Worm (Caenorhabditis elegans): ENCODE measurements around the gene pin-2.

pin-2 gene

DNA sequence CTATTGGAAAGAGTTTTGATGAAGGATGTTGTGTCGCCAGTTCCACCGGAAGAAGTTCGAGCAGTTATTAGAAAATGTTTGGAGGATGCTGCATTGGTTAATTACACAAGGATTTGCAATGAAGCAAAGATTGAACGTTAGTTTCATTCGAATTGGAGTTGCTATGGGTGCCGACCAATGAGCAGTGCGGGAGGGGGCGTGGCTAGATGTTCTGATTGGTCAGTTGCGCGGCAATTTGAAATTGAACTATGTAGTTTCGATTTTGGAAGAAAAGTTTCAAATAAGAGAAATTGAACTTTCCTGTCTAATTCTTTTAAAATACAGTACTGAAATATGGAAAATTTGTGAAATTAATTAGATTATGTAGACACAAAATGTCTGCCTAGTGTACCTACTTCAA is 10.5 kb upstream of the pin-2 start:
- TF ChIP-seq lin-15B (tag; optimal IDR thresholded peaks at IDR 0.05) = no peak
- TF ChIP-seq nfya-1 (tag; optimal IDR thresholded peaks at IDR 0.05; ENCODE audit: insufficient read depth) = peak; percentile 67
- TF ChIP-seq nhr-12 (tag; optimal IDR thresholded peaks at IDR 0.05) = no peak

DNA sequence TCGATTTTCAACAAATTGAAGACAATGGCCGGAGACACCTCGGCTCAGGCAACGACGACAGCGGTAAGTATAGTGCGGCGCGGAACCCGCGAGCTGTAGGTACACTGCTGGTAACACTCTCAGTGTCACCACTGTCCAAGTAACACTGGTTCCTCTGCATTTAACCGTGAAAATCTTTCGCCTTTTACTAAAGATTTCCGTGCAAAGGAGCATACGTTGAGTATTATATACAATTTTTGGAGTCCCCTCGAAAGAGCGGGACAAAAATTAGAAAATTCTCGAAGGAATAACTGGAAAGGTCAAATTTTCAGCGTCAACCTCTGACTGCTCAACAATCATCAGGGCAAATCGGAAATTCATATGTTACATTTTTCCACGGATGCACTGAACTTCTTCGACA is 7.7 kb upstream of the pin-2 start:
- TF ChIP-seq snpc-4 (tag; optimal IDR thresholded peaks at IDR 0.05) (peak; percentile 12), nhr-43 (tag; optimal IDR thresholded peaks at IDR 0.05; ENCODE audit: poor library complexity, severe bottlenecking) (no peak), nhr-23 (tag; optimal IDR thresholded peaks at IDR 0.05) (no peak), nhr-12 (tag; optimal IDR thresholded peaks at IDR 0.05) (no peak), unc-39 (tag; optimal IDR thresholded peaks at IDR 0.05) (no peak), elt-1 (tag; optimal IDR thresholded peaks at IDR 0.05) (no peak), elt-3 (tag; optimal IDR thresholded peaks at IDR 0.05) (no peak), eor-1 (tag; optimal IDR thresholded peaks at IDR 0.05) (no peak)

DNA sequence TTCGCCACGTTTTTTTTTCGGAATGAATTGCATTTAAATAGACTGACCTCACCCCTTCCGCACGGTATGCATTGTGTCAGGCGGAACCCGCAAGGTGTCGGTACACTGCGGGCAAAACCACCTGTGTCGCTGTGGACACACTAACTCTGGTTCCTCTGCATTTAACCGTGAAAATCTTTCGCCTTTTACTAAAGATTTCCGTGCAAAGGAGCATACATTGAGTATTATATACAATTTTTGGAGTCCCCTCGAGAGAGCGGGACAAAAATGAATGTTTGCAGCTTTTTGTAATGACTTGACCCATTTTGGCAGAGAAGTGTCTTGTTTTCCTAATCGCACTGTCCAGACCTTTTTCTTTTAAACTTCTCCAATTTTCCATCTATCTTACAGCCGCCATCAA is 6.7 kb upstream of the pin-2 start:
- peak; percentile 10 for TF ChIP-seq elt-2 (tag; optimal IDR thresholded peaks at IDR 0.05)

DNA sequence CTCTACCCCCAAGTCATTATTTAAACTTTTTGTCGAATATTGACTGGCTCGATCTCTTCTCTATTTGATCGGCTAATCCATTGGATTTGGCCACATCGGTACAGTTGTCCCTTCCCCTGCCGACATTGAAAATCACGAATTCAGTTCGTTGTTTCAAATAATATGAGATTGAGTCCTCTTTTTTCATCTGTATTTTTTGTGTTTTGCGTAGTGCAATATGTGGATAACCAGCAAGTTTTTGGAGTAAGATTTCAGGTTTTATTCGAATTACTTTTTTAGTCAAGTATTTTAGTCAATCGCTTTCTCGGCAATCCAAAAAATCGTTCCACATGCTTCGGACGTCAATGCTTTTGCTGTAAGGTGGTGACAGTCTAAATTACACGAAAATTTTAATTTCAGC is 4.6 kb upstream of the pin-2 start, which contains the start of gene F07C6.3:
F07C6.3 (plus strand) TSS at position 148 of the 400 bp plus-strand sequence.
- no peak for TF ChIP-seq R02D3.7 (tag; optimal IDR thresholded peaks at IDR 0.05)
- TF ChIP-seq daf-12 (tag; optimal IDR thresholded peaks at IDR 0.05) = no peak
- no peak for TF ChIP-seq fkh-2 (tag; optimal IDR thresholded peaks at IDR 0.05)
- no peak for TF ChIP-seq nhr-77 (tag; optimal IDR thresholded peaks at IDR 0.05)
- TF ChIP-seq egl-5 (tag; optimal IDR thresholded peaks at IDR 0.05) = no peak
- no peak for TF ChIP-seq nhr-67 (tag; optimal IDR thresholded peaks at IDR 0.05)
- no peak for TF ChIP-seq aly-2 (tag; optimal IDR thresholded peaks at IDR 0.05)
- TF ChIP-seq egl-27 (tag; optimal IDR thresholded peaks at IDR 0.05) = no peak
- TF ChIP-seq elt-2 (tag; optimal IDR thresholded peaks at IDR 0.05) = no peak
- no peak for TF ChIP-seq nhr-28 (tag; optimal IDR thresholded peaks at IDR 0.05)
- no peak for TF ChIP-seq elt-1 (tag; optimal IDR thresholded peaks at IDR 0.05)
- no peak for TF ChIP-seq unc-39 (tag; optimal IDR thresholded peaks at IDR 0.05)
- TF ChIP-seq ztf-4 (tag; optimal IDR thresholded peaks at IDR 0.05) = no peak
- no peak for TF ChIP-seq fos-1 (tag; optimal IDR thresholded peaks at IDR 0.05)
- no peak for TF ChIP-seq ceh-28 (tag; optimal IDR thresholded peaks at IDR 0.05)
- no peak for TF ChIP-seq unc-62 (GFP tag; optimal IDR thresholded peaks at IDR 0.05)
- no peak for TF ChIP-seq nhr-11 (tag; optimal IDR thresholded peaks at IDR 0.05)
- TF ChIP-seq sea-2 (GFP tag; optimal IDR thresholded peaks at IDR 0.05) = no peak
- TF ChIP-seq lsy-12 (tag; optimal IDR thresholded peaks at IDR 0.05) = no peak

DNA sequence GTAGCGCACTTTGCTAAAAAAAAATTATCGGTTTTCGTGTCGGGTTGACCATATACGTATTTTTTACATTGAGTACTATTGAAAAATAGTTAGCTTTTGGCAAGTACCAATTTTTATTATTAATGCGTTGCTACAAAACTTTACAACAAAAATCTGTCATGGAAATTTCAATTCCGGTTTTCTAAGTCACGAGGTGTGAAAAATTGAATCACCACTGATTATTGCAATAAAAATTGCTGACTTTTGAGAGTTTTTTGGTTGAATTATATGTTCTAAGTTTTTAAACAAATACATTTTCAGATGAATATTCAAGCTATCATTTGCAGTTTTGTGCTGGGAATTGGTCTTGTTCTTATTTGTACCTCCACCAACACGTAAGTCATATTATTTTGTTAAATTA is 2.8 kb upstream of the pin-2 start, which contains the start of gene F07C6.2:
F07C6.2 (plus strand) TSS at position 301 of the 400 bp plus-strand sequence.
- TF ChIP-seq hmg-11 (tag; optimal IDR thresholded peaks at IDR 0.05) (no peak), ztf-11 (tag; optimal IDR thresholded peaks at IDR 0.05) (no peak)

DNA sequence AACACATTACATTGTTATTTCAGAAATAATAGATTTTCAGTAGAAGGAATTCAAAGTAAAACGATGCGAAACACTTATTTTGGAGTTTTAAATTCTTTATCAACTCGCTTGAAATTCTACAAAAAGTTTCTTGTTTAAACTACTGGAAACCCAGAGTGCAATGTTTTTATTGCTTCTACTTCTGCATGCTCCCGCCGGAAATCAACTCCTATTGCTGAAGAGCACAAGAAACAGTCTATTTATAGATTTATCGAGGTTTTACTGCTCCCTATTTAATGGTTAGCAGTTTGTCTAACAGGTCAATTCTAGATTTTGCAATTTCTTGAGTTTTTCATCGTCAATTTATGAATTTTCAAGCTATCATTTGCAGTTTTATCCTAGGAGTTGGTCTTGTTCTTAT is 1.2 kb upstream of the pin-2 start, which contains the start of gene F07C6.6:
F07C6.6 (plus strand) TSS at position 301 of the 400 bp plus-strand sequence.
- TF ChIP-seq unc-39 (tag; optimal IDR thresholded peaks at IDR 0.05) (no peak), lin-39 (tag; optimal IDR thresholded peaks at IDR 0.05) (no peak), egl-5 (tag; optimal IDR thresholded peaks at IDR 0.05) (no peak), nhr-67 (tag; optimal IDR thresholded peaks at IDR 0.05) (no peak), lin-15B (tag; optimal IDR thresholded peaks at IDR 0.05) (no peak), nhr-43 (tag; optimal IDR thresholded peaks at IDR 0.05; ENCODE audit: poor library complexity, severe bottlenecking) (no peak), nhr-76 (tag; optimal IDR thresholded peaks at IDR 0.05) (no peak), daf-12 (tag; optimal IDR thresholded peaks at IDR 0.05) (no peak), unc-62 (GFP tag; optimal IDR thresholded peaks at IDR 0.05) (no peak)

Data from whole organism, L3 larva.